Worm (Caenorhabditis elegans) whole organism, young adult: ENCODE data around the gene T12B3.2.

Source experiments
- bed-1 ChIP-seq: fragments of 200-800 bp; sonication (Bioruptor generic); IDR thresholded peaks from 2 replicates; pipeline ENCODE4 v1.3.6; 2022; ENCODE audit warnings: missing genetic modification reagents, missing genetic modification characterization, missing compliant biosample characterization
- ceh-100 ChIP-seq: fragments of 200-800 bp; sonication (Bioruptor generic); IDR thresholded peaks from 2 replicates; pipeline ENCODE4 v1.3.6; 2022; ENCODE audit warnings: missing genetic modification reagents, missing genetic modification characterization, missing compliant biosample characterization

ce11 chrIV:7418818-7419217 is 42.2 kb downstream of the T12B3.2 start, which contains the start of gene B0496.6:
- TF ChIP-seq ceh-100 (GFP tag; lab: Robert Waterston, UW), result no peak
- no peak for TF ChIP-seq bed-1
